Worm (Caenorhabditis elegans) whole organism, L4 larva: ENCODE measurements around the gene rnr-2.

Source experiments
- Y48G9A.11 ChIP-seq: fragments of 200-800 bp; sonication (Bioruptor generic); IDR thresholded peaks from 2 replicates; pipeline ENCODE4 v1.3.6; 2022; ENCODE audit warnings: missing genetic modification reagents, missing genetic modification characterization, missing compliant biosample characterization
- attf-4 ChIP-seq: sonication (generic microtip); optimal IDR thresholded peaks from 3 replicates; lab custom pipeline; 2017; ENCODE audit warnings: missing biosample characterization, missing genetic modification characterization
- daf-19 ChIP-seq: fragments of 200-800 bp; sonication (Bioruptor generic); conservative IDR thresholded peaks from 2 replicates; pipeline ENCODE4 v1.3.6; 2022; ENCODE audit warnings: missing genetic modification characterization, missing compliant biosample characterization
- fkh-10 ChIP-seq: fragments of 150-350 bp; optimal IDR thresholded peaks from 2 replicates; lab custom pipeline; 2014; ENCODE audit warnings: missing biosample characterization, missing genetic modification reagents, missing genetic modification characterization
- snpc-4 ChIP-seq: fragments of 150-350 bp; optimal IDR thresholded peaks from 2 replicates; lab custom pipeline; 2014; ENCODE audit warnings: missing biosample characterization, missing genetic modification characterization

- TF ChIP-seq fkh-10 (GFP tag; lab: Kevin White, UChicago) (no peak), Y48G9A.11 (GFP tag; lab: Robert Waterston, UW) (no peak), daf-19 (GFP tag; lab: Robert Waterston, UW) (no peak), snpc-4 (tag; lab: Kevin White, UChicago) (no peak), attf-4 (tag; lab: Kevin White, UChicago) (no peak)
Measured at ce11 chrIII:4049150-4049549, 45.6 kb downstream of the rnr-2 start.
